Fruit fly (Drosophila melanogaster) whole organism, embryonic: ENCODE data around the gene AstA-R1.

ENCODE experiments used
- Atf-2 ChIP-seq: fragments of 200-800 bp; sonication (Bioruptor generic); optimal IDR thresholded peaks from 2 replicates; lab custom pipeline; 2016; ENCODE audit warnings: missing biosample characterization, missing genetic modification characterization
- Bgb ChIP-seq: fragments of 200-800 bp; sonication (Bioruptor generic); IDR thresholded peaks from 2 replicates; pipeline ENCODE4 v1.3.6; 2022; ENCODE audit warnings: missing biosample characterization, missing genetic modification characterization; ENCODE audit not compliant: partially characterized antibody
- BtbVII ChIP-seq: fragments of 200-800 bp; sonication (Bioruptor generic); optimal IDR thresholded peaks from 3 replicates; lab custom pipeline; 2017; ENCODE audit warnings: missing biosample characterization, mild to moderate bottlenecking, missing genetic modification characterization
- CG10654 ChIP-seq: fragments of 200-800 bp; sonication (Bioruptor generic); optimal IDR thresholded peaks from 2 replicates; lab custom pipeline; 2016; ENCODE audit warnings: missing biosample characterization, missing genetic modification characterization
- CG13296 ChIP-seq: fragments of 200-800 bp; sonication (Bioruptor generic); optimal IDR thresholded peaks from 3 replicates; lab custom pipeline; 2018; ENCODE audit warnings: missing biosample characterization, mild to moderate bottlenecking, missing genetic modification characterization
- CG14050 ChIP-seq: fragments of 200-800 bp; sonication (Bioruptor generic); IDR thresholded peaks from 3 replicates; pipeline ENCODE4 v1.3.6; 2022; ENCODE audit warnings: missing biosample characterization, missing genetic modification characterization
- CG15514 ChIP-seq: fragments of 200-800 bp; sonication (Bioruptor generic); optimal IDR thresholded peaks from 3 replicates; lab custom pipeline; 2017; ENCODE audit warnings: missing biosample characterization, missing genetic modification characterization, mild to moderate bottlenecking, moderate library complexity, missing genetic modification reagents
- CG16813 ChIP-seq: fragments of 200-800 bp; sonication (Bioruptor generic); IDR thresholded peaks from 3 replicates; pipeline ENCODE4 v1.3.6; 2022; ENCODE audit warnings: missing biosample characterization, missing genetic modification characterization; ENCODE audit not compliant: partially characterized antibody
- CG17568 ChIP-seq: fragments of 200-800 bp; sonication (Bioruptor generic); optimal IDR thresholded peaks from 2 replicates; lab custom pipeline; 2018; ENCODE audit warnings: missing biosample characterization, mild to moderate bottlenecking, missing genetic modification characterization, moderate library complexity
- CG17829 ChIP-seq: fragments of 200-800 bp; optimal IDR thresholded peaks from 2 replicates; lab custom pipeline; 2019; ENCODE audit warnings: missing biosample characterization, mild to moderate bottlenecking, missing genetic modification characterization, moderate library complexity
- CG2199 ChIP-seq: fragments of 200-800 bp; sonication (Bioruptor generic); IDR thresholded peaks from 3 replicates; pipeline ENCODE4 v1.3.6; 2022; ENCODE audit warnings: missing biosample characterization, missing genetic modification characterization
- CG31388 ChIP-seq: fragments of 200-800 bp; sonication (Bioruptor generic); optimal IDR thresholded peaks from 2 replicates; lab custom pipeline; 2016; ENCODE audit warnings: missing biosample characterization, missing genetic modification characterization
- CG32767 ChIP-seq: fragments of 200-800 bp; sonication (Bioruptor generic); IDR thresholded peaks from 2 replicates; pipeline ENCODE4 v1.3.6; 2022; ENCODE audit warnings: missing biosample characterization, missing genetic modification characterization
- CG3838 ChIP-seq: fragments of 200-800 bp; sonication (Bioruptor generic); optimal IDR thresholded peaks from 3 replicates; lab custom pipeline; 2016; ENCODE audit warnings: missing biosample characterization, missing genetic modification characterization
- CG3847 ChIP-seq: fragments of 200-800 bp; sonication (Bioruptor generic); IDR thresholded peaks from 2 replicates; pipeline ENCODE4 v1.3.6; 2022; ENCODE audit warnings: missing biosample characterization, missing genetic modification characterization
- CG4360 ChIP-seq: fragments of 200-800 bp; sonication (Bioruptor generic); IDR thresholded peaks from 2 replicates; pipeline ENCODE4 v1.3.6; 2022; ENCODE audit warnings: missing biosample characterization, missing genetic modification characterization
- CG6175 ChIP-seq: fragments of 200-800 bp; sonication (Bioruptor generic); IDR thresholded peaks from 3 replicates; pipeline ENCODE4 v1.3.6; 2022; ENCODE audit warnings: missing biosample characterization, missing genetic modification characterization
- CG6654 ChIP-seq: fragments of 200-800 bp; sonication (Bioruptor generic); optimal IDR thresholded peaks from 2 replicates; lab custom pipeline; 2017; ENCODE audit warnings: missing biosample characterization, mild to moderate bottlenecking, missing genetic modification characterization
- CG6689 ChIP-seq: fragments of 200-800 bp; sonication (Bioruptor generic); IDR thresholded peaks from 2 replicates; pipeline ENCODE4 v1.3.6; 2022; ENCODE audit warnings: missing biosample characterization, missing genetic modification characterization
- CG6813 ChIP-seq: fragments of 200-800 bp; sonication (Bioruptor generic); optimal IDR thresholded peaks from 2 replicates; lab custom pipeline; 2017; ENCODE audit warnings: missing biosample characterization, missing genetic modification characterization, mild to moderate bottlenecking, moderate library complexity, missing genetic modification reagents
- CG7786 ChIP-seq: fragments of 200-800 bp; sonication (Bioruptor generic); optimal IDR thresholded peaks from 2 replicates; lab custom pipeline; 2016; ENCODE audit warnings: missing biosample characterization, missing genetic modification characterization
- CTCF ChIP-seq: fragments of 200-800 bp; sonication (Bioruptor generic); optimal IDR thresholded peaks from 2 replicates; lab custom pipeline; 2017; ENCODE audit warnings: missing biosample characterization, mild to moderate bottlenecking, missing genetic modification characterization, moderate library complexity
- CoRest ChIP-seq: fragments of 200-800 bp; sonication (Bioruptor generic); optimal IDR thresholded peaks from 3 replicates; lab custom pipeline; 2018; ENCODE audit warnings: missing biosample characterization, mild to moderate bottlenecking, missing genetic modification characterization, moderate library complexity
- Deaf1 ChIP-seq: fragments of 200-800 bp; optimal IDR thresholded peaks from 3 replicates; lab custom pipeline; 2019; ENCODE audit warnings: missing biosample characterization, mild to moderate bottlenecking, missing genetic modification characterization, moderate library complexity
- Doc2 ChIP-seq: fragments of 200-800 bp; sonication (Bioruptor generic); IDR thresholded peaks from 2 replicates; pipeline ENCODE4 v1.3.6; 2022; ENCODE audit warnings: missing biosample characterization, missing genetic modification characterization
- Dp ChIP-seq: fragments of 200-800 bp; sonication (Bioruptor generic); optimal IDR thresholded peaks from 2 replicates; lab custom pipeline; 2018; ENCODE audit warnings: missing biosample characterization, mild to moderate bottlenecking, missing genetic modification characterization, moderate library complexity
- Ets97D ChIP-seq: fragments of 200-800 bp; sonication (Bioruptor generic); optimal IDR thresholded peaks from 3 replicates; lab custom pipeline; 2016; ENCODE audit warnings: missing biosample characterization, missing genetic modification characterization
- HmgD ChIP-seq: fragments of 200-800 bp; sonication (Bioruptor generic); optimal IDR thresholded peaks from 3 replicates; lab custom pipeline; 2016; ENCODE audit warnings: missing biosample characterization, missing genetic modification characterization
- Hr51 ChIP-seq, 2 experiments: fragments of 200-800 bp; sonication (Bioruptor generic); optimal IDR thresholded peaks; 2 replicates in 1 of 2; 3 replicates in 1 of 2; lab custom pipeline; 2016 to 2018; ENCODE audit warnings: missing biosample characterization in 2 of 2, missing genetic modification characterization in 2 of 2, mild to moderate bottlenecking in 1 of 2, moderate library complexity in 1 of 2
- Mad ChIP-seq: fragments of 200-800 bp; sonication (Bioruptor generic); optimal IDR thresholded peaks from 2 replicates; lab custom pipeline; 2016; ENCODE audit warnings: missing biosample characterization, missing genetic modification characterization
- Sox102F ChIP-seq: fragments of 200-800 bp; sonication (Bioruptor generic); optimal IDR thresholded peaks from 2 replicates; lab custom pipeline; 2018; ENCODE audit warnings: missing biosample characterization, mild to moderate bottlenecking, missing genetic modification characterization, moderate library complexity
- Taf1 ChIP-seq: fragments of 200-800 bp; sonication (Bioruptor generic); IDR thresholded peaks from 2 replicates; pipeline ENCODE4 v1.3.6; 2022; ENCODE audit warnings: missing biosample characterization, missing genetic modification characterization
- ap ChIP-seq: fragments of 200-800 bp; sonication (Bioruptor generic); IDR thresholded peaks from 2 replicates; pipeline ENCODE4 v1.3.6; 2022; ENCODE audit warnings: missing biosample characterization, missing genetic modification characterization
- cad ChIP-seq: fragments of >200 bp; optimal IDR thresholded peaks from 2 replicates; lab custom pipeline; 2017; ENCODE audit warnings: missing biosample characterization, missing genetic modification characterization
- cato ChIP-seq: fragments of 200-800 bp; sonication (Bioruptor generic); optimal IDR thresholded peaks from 2 replicates; lab custom pipeline; 2016; ENCODE audit warnings: missing biosample characterization, missing genetic modification characterization, borderline replicate concordance
- caup ChIP-seq: fragments of 200-800 bp; sonication (Bioruptor generic); optimal IDR thresholded peaks from 3 replicates; lab custom pipeline; 2017; ENCODE audit warnings: missing biosample characterization, mild to moderate bottlenecking, missing genetic modification characterization, moderate library complexity; ENCODE audit not compliant: severe bottlenecking
- chif ChIP-seq, 2 experiments: fragments of 200-800 bp; sonication (Bioruptor generic); optimal IDR thresholded peaks; 3 replicates each; lab custom pipeline; 2016; ENCODE audit warnings: missing biosample characterization in 2 of 2, missing genetic modification characterization in 2 of 2
- cwo ChIP-seq: fragments of 200-800 bp; sonication (Bioruptor generic); optimal IDR thresholded peaks from 3 replicates; lab custom pipeline; 2017; ENCODE audit warnings: missing biosample characterization, missing genetic modification characterization, mild to moderate bottlenecking, moderate library complexity, missing genetic modification reagents
- dm ChIP-seq: fragments of 200-800 bp; sonication (Bioruptor generic); optimal IDR thresholded peaks from 3 replicates; lab custom pipeline; 2016; ENCODE audit warnings: missing biosample characterization, missing genetic modification characterization
- dmrt11E ChIP-seq: fragments of 200-800 bp; sonication (Bioruptor generic); optimal IDR thresholded peaks from 3 replicates; lab custom pipeline; 2018; ENCODE audit warnings: missing biosample characterization, mild to moderate bottlenecking, missing genetic modification characterization, moderate library complexity
- gfzf ChIP-seq: fragments of 200-800 bp; sonication (Bioruptor generic); optimal IDR thresholded peaks from 2 replicates; lab custom pipeline; 2016; ENCODE audit warnings: missing biosample characterization, mild to moderate bottlenecking, missing genetic modification characterization, moderate library complexity
- grn ChIP-seq: fragments of 200-800 bp; sonication (Bioruptor generic); optimal IDR thresholded peaks from 3 replicates; lab custom pipeline; 2017; ENCODE audit warnings: missing biosample characterization, missing genetic modification characterization
- kay ChIP-seq: fragments of 200-800 bp; sonication (Bioruptor generic); optimal IDR thresholded peaks from 2 replicates; lab custom pipeline; 2016; ENCODE audit warnings: missing biosample characterization, missing genetic modification characterization
- oc ChIP-seq: fragments of 200-800 bp; sonication (Bioruptor generic); optimal IDR thresholded peaks from 2 replicates; lab custom pipeline; 2018; ENCODE audit warnings: missing biosample characterization, mild to moderate bottlenecking, missing genetic modification characterization, moderate library complexity
- pfk ChIP-seq: fragments of 200-800 bp; sonication (Bioruptor generic); optimal IDR thresholded peaks from 2 replicates; lab custom pipeline; 2018; ENCODE audit warnings: missing biosample characterization, mild to moderate bottlenecking, missing genetic modification characterization, moderate library complexity
- phol ChIP-seq: fragments of 200-800 bp; sonication (Bioruptor generic); optimal IDR thresholded peaks from 3 replicates; lab custom pipeline; 2018; ENCODE audit warnings: missing biosample characterization, mild to moderate bottlenecking, missing genetic modification characterization, moderate library complexity
- pnt ChIP-seq: fragments of 200-800 bp; sonication (Bioruptor generic); optimal IDR thresholded peaks from 3 replicates; lab custom pipeline; 2016; ENCODE audit warnings: missing biosample characterization, missing genetic modification characterization
- seq ChIP-seq: fragments of 200-800 bp; sonication (Bioruptor generic); IDR thresholded peaks from 2 replicates; pipeline ENCODE4 v1.3.6; 2022; ENCODE audit warnings: missing biosample characterization, missing genetic modification characterization
- sisA ChIP-seq: fragments of 200-800 bp; sonication (Bioruptor generic); IDR thresholded peaks from 2 replicates; pipeline ENCODE4 v1.3.6; 2022; ENCODE audit warnings: missing biosample characterization, missing genetic modification characterization
- so ChIP-seq: fragments of 200-800 bp; sonication (Bioruptor generic); IDR thresholded peaks from 3 replicates; pipeline ENCODE4 v1.3.6; 2022; ENCODE audit warnings: missing biosample characterization, missing genetic modification characterization
- tup ChIP-seq: fragments of 200-800 bp; sonication (Bioruptor generic); optimal IDR thresholded peaks from 2 replicates; lab custom pipeline; 2016; ENCODE audit warnings: missing biosample characterization, mild to moderate bottlenecking, missing genetic modification characterization, moderate library complexity
- tx ChIP-seq: fragments of 200-800 bp; sonication (Bioruptor generic); optimal IDR thresholded peaks from 2 replicates; lab custom pipeline; 2016; ENCODE audit warnings: missing biosample characterization, missing genetic modification characterization

The AstA-R1 gene

DNA sequence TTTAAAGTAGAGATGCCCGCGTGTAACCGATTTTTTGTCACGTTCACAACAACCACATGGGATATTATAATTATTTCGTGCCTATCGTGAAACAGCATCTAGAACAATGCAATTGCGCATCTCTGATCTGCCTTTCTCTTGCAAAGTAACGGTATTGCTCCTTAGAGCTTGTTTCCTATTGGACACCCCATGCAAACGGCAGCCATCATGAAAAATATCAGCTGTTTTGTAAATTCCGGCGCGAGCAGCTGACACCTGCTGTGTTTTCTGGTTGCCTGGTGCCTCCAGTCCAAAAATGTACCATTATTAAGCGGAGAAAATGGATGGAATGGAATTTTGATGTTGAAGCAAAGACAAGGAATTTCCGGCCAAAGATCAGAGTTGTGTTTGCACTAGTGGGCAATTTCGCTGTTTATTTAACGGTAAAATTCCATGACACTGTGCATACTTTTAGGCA lies 129.9 kb downstream of the AstA-R1 start (continued):
- no peak for TF ChIP-seq chif (GFP tag; optimal IDR thresholded peaks at IDR 0.05; lab: Kevin White, UChicago)
- TF ChIP-seq CG6175 (GFP tag; lab: Robert Waterston, UW), result no peak
- peak; percentile 40 for TF ChIP-seq Ets97D (GFP tag; lab: Kevin White, UChicago)
- TF ChIP-seq Sox102F (GFP tag; lab: Kevin White, UChicago), result no peak
- TF ChIP-seq tx (GFP tag; lab: Kevin White, UChicago), result no peak
- peak; percentile 4 for TF ChIP-seq CoRest (tag; lab: Kevin White, UChicago)
- TF ChIP-seq Hr51 (GFP tag; optimal IDR thresholded peaks at IDR 0.05; lab: Kevin White, UChicago), result no peak
- TF ChIP-seq Dp (GFP tag; lab: Kevin White, UChicago), result no peak
- no peak for TF ChIP-seq dmrt11E (tag; lab: Kevin White, UChicago)
- no peak for TF ChIP-seq CG6689 (GFP tag; lab: Robert Waterston, UW)
- TF ChIP-seq seq (GFP tag; lab: Robert Waterston, UW), result no peak
- peak; percentile 96 for TF ChIP-seq CG4360
- peak; percentile 16 for TF ChIP-seq pfk (GFP tag; lab: Kevin White, UChicago)
- TF ChIP-seq Doc2 (GFP tag; lab: Robert Waterston, UW), result no peak
- no peak for TF ChIP-seq dm (GFP tag; lab: Kevin White, UChicago)
- no peak for TF ChIP-seq Deaf1 (tag; lab: Kevin White, UChicago)
- TF ChIP-seq grn (GFP tag; lab: Kevin White, UChicago), result no peak
- TF ChIP-seq CG6654, result no peak
- no peak for TF ChIP-seq CG7786 (GFP tag; lab: Kevin White, UChicago)
- no peak for TF ChIP-seq CG17829 (tag; lab: Kevin White, UChicago)
- TF ChIP-seq so, result no peak
- peak; percentile 83 for TF ChIP-seq phol (tag; lab: Kevin White, UChicago)
- no peak for TF ChIP-seq kay (GFP tag; lab: Kevin White, UChicago)
- TF ChIP-seq CG31388 (GFP tag; lab: Kevin White, UChicago), result no peak
- no peak for TF ChIP-seq Taf1
- TF ChIP-seq CG6813 (GFP tag; lab: Kevin White, UChicago), result no peak
- TF ChIP-seq oc (tag; lab: Kevin White, UChicago), result no peak
- no peak for TF ChIP-seq cwo
- no peak for TF ChIP-seq cad (GFP tag; lab: Kevin White, UChicago)
- no peak for TF ChIP-seq CG32767 (GFP tag; lab: Robert Waterston, UW)
- no peak for TF ChIP-seq Mad
- TF ChIP-seq CG16813, result peak; percentile 85; the same call in 2 of the 3 replicates
- no peak for TF ChIP-seq CG15514 (GFP tag; lab: Kevin White, UChicago)
- TF ChIP-seq HmgD (GFP tag; lab: Kevin White, UChicago), result no peak
- TF ChIP-seq CG3838 (GFP tag; lab: Kevin White, UChicago), result no peak
- TF ChIP-seq CG13296 (GFP tag; lab: Kevin White, UChicago), result no peak
- TF ChIP-seq pnt, result no peak
- TF ChIP-seq CG10654 (GFP tag; lab: Kevin White, UChicago), result no peak
- no peak for TF ChIP-seq Atf-2 (GFP tag; lab: Kevin White, UChicago)
- TF ChIP-seq CG3847 (GFP tag; lab: Robert Waterston, UW), result no peak
- TF ChIP-seq caup (GFP tag; lab: Kevin White, UChicago), result no peak
- TF ChIP-seq BtbVII (GFP tag; lab: Kevin White, UChicago), result no peak
- TF ChIP-seq CTCF (GFP tag; lab: Kevin White, UChicago), result peak; percentile 34
- no peak for TF ChIP-seq sisA
- TF ChIP-seq CG2199, result no peak
- TF ChIP-seq CG14050 (GFP tag; lab: Robert Waterston, UW), result no peak
- TF ChIP-seq gfzf, result no peak
- TF ChIP-seq tup, result no peak
- no peak for TF ChIP-seq ap (GFP tag; lab: Robert Waterston, UW)
- peak; percentile 13 for TF ChIP-seq CG17568
- TF ChIP-seq cato (GFP tag; lab: Kevin White, UChicago), result no peak
- TF ChIP-seq Bgb (GFP tag; lab: Robert Waterston, UW), result 0 out of 2 replicates have a peak, but pooled peaks have one; percentile 56
